Worm (Caenorhabditis elegans) whole organism, L3 larva: Measurements from ENCODE around the gene srbc-32.

Source experiments
- aly-2 ChIP-seq: fragments of 150-350 bp; optimal IDR thresholded peaks from 2 replicates; lab custom pipeline; 2014; ENCODE audit warnings: missing biosample characterization, missing genetic modification characterization
- ceh-16 ChIP-seq: sonication (generic microtip); optimal IDR thresholded peaks from 2 replicates; lab custom pipeline; 2017; ENCODE audit warnings: missing biosample characterization, missing genetic modification characterization
- elt-1 ChIP-seq: fragments of 150-350 bp; optimal IDR thresholded peaks from 2 replicates; lab custom pipeline; 2014; ENCODE audit warnings: missing biosample characterization, missing genetic modification characterization
- lin-15B ChIP-seq: fragments of 150-350 bp; optimal IDR thresholded peaks from 2 replicates; lab custom pipeline; 2014; ENCODE audit warnings: missing biosample characterization, missing genetic modification characterization
- lin-39 ChIP-seq: fragments of 150-350 bp; optimal IDR thresholded peaks from 2 replicates; lab custom pipeline; 2018; ENCODE audit warnings: missing biosample characterization, missing genetic modification reagents, missing genetic modification characterization
- nhr-23 ChIP-seq: fragments of 150-350 bp; optimal IDR thresholded peaks from 2 replicates; lab custom pipeline; 2014; ENCODE audit warnings: missing biosample characterization, missing genetic modification reagents, missing genetic modification characterization
- nhr-237 ChIP-seq: fragments of 150-350 bp; optimal IDR thresholded peaks from 2 replicates; lab custom pipeline; 2014; ENCODE audit warnings: missing biosample characterization, missing genetic modification characterization
- pha-4 ChIP-seq: fragments of 150-350 bp; optimal IDR thresholded peaks from 2 replicates; lab custom pipeline; 2014; ENCODE audit warnings: missing biosample characterization, missing genetic modification reagents, missing genetic modification characterization
- snpc-4 ChIP-seq: fragments of 150-350 bp; optimal IDR thresholded peaks from 2 replicates; lab custom pipeline; 2014; ENCODE audit warnings: missing biosample characterization, missing genetic modification characterization
- zag-1 ChIP-seq: fragments of 150-350 bp; optimal IDR thresholded peaks from 2 replicates; lab custom pipeline; 2014; ENCODE audit warnings: missing biosample characterization, missing genetic modification characterization

- TF ChIP-seq ceh-16 (tag; lab: Kevin White, UChicago) (no peak), lin-15B (tag; lab: Kevin White, UChicago) (no peak), lin-39 (tag; lab: Kevin White, UChicago) (no peak), snpc-4 (no peak), pha-4 (tag; lab: Kevin White, UChicago) (no peak), zag-1 (tag; lab: Kevin White, UChicago) (no peak), elt-1 (tag; lab: Kevin White, UChicago) (no peak), nhr-237 (tag; lab: Kevin White, UChicago) (no peak), nhr-23 (tag; lab: Kevin White, UChicago) (no peak), aly-2 (tag; lab: Kevin White, UChicago) (no peak)
Observed at ce11 chrV:3449810-3450209, 36.9 kb downstream of the srbc-32 start.
